Fruit fly (Drosophila melanogaster): ENCODE data around the gene CG3982.

CG3982 gene

DNA sequence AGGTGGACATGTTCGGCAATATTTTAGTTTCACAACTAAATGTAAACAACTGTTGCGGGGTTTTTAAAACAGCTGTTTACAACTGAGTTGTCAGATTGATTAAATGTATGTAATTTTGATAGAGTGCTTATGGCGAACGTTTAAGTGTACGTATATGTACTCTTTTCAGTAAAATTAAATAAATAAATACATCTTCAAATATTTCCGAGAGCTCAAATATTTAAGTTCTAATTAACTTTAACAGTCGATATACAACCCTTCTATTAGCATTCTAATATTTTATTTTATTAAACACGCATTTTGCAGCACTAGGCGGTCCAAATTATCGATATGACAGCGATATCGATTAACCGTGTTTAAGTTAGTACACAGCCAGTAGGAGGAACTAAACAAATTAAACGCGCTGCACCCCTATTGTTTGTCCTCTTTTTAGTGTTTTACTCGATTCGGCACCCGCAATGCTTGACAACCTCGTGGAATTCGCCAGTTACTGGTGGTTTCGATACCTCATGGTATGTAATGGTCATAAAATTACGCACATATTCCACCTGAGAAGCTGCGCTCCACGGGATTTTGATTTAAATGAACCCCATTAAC is 34.4 kb upstream of the CG3982 start, which contains the start of the genes CG3448 and ghi (continued):
- TF ChIP-seq CG8944 (GFP tag; optimal IDR thresholded peaks at IDR 0.05): no peak
- peak; percentile 8 for TF ChIP-seq bab2 (GFP tag; optimal IDR thresholded peaks at IDR 0.05)
- TF ChIP-seq inv (GFP tag; IDR thresholded peaks at IDR 0.05; ENCODE audit: partially characterized antibody): peak; percentile 48; the same call in 1 of the 2 replicates
- TF ChIP-seq kay (GFP tag; optimal IDR thresholded peaks at IDR 0.05): peak; percentile 57
- peak; percentile 32 for TF ChIP-seq fd96Cb (tag; optimal IDR thresholded peaks at IDR 0.05)
- TF ChIP-seq CG2875 (GFP tag; optimal IDR thresholded peaks at IDR 0.05): no peak
- peak; percentile 91 for TF ChIP-seq Kr (GFP tag; optimal IDR thresholded peaks at IDR 0.05)
- TF ChIP-seq tx (GFP tag; optimal IDR thresholded peaks at IDR 0.05): no peak
- TF ChIP-seq gsb (GFP tag; IDR thresholded peaks at IDR 0.05): no peak
- no peak for TF ChIP-seq CG15073 (GFP tag; optimal IDR thresholded peaks at IDR 0.05)
- peak; percentile 60; the same call in 1 of the 2 replicates for TF ChIP-seq CG6272 (GFP tag; IDR thresholded peaks at IDR 0.05)
- peak; percentile 73 for TF ChIP-seq ind (GFP tag; optimal IDR thresholded peaks at IDR 0.05)
- peak; percentile 74 for TF ChIP-seq HmgZ (tag; optimal IDR thresholded peaks at IDR 0.05)
- peak; percentile 61 for TF ChIP-seq CG17829 (tag; optimal IDR thresholded peaks at IDR 0.05)
- peak; percentile 63 for TF ChIP-seq Sry-δ (GFP tag; optimal IDR thresholded peaks at IDR 0.05)
- TF ChIP-seq psq (GFP tag; optimal IDR thresholded peaks at IDR 0.05): no peak
- TF ChIP-seq CHES-1-like (GFP tag; optimal IDR thresholded peaks at IDR 0.05): peak; percentile 28
- peak; percentile 37 for TF ChIP-seq CG6683 (GFP tag; optimal IDR thresholded peaks at IDR 0.05)
- TF ChIP-seq CG33213 (GFP tag; optimal IDR thresholded peaks at IDR 0.05): peak; percentile 6
- TF ChIP-seq Mes4 (GFP tag; optimal IDR thresholded peaks at IDR 0.05): no peak
- peak; percentile 10; the same call in 1 of the 3 replicates for TF ChIP-seq CG11695 (GFP tag; IDR thresholded peaks at IDR 0.05)
- peak; percentile 8 for TF ChIP-seq CG12299 (tag; optimal IDR thresholded peaks at IDR 0.05)
- peak; percentile 62 for TF ChIP-seq CG10654 (GFP tag; optimal IDR thresholded peaks at IDR 0.05)
- TF ChIP-seq Jarid2 (GFP tag; optimal IDR thresholded peaks at IDR 0.05): no peak
- no peak for TF ChIP-seq CG10209 (GFP tag; optimal IDR thresholded peaks at IDR 0.05)
- TF ChIP-seq Doc3 (GFP tag; IDR thresholded peaks at IDR 0.05; ENCODE audit: partially characterized antibody): peak; percentile 65; the same call in 2 of the 3 replicates
- no peak for TF ChIP-seq ERR (GFP tag; optimal IDR thresholded peaks at IDR 0.05)
- peak; percentile 62 for TF ChIP-seq CG4328 (GFP tag; optimal IDR thresholded peaks at IDR 0.05)
- TF ChIP-seq CG6854 (GFP tag; optimal IDR thresholded peaks at IDR 0.05): no peak
- no peak for TF ChIP-seq CG5180 (GFP tag; optimal IDR thresholded peaks at IDR 0.05)
- peak; percentile 77 for TF ChIP-seq CG31441 (GFP tag; IDR thresholded peaks at IDR 0.05)
- peak; percentile 55 for TF ChIP-seq vvl (GFP tag; IDR thresholded peaks at IDR 0.05)
- no peak for TF ChIP-seq CG10274 (GFP tag; optimal IDR thresholded peaks at IDR 0.05)
- peak; percentile 82 for TF ChIP-seq Med (GFP tag)
- no peak for TF ChIP-seq hkb (optimal IDR thresholded peaks at IDR 0.05)
- peak; percentile 58 for TF ChIP-seq hkb (GFP tag; IDR thresholded peaks at IDR 0.05)
- peak; percentile 53 for TF ChIP-seq CG10543 (GFP tag; optimal IDR thresholded peaks at IDR 0.05)
- no peak for TF ChIP-seq schlank (tag; optimal IDR thresholded peaks at IDR 0.05)
- no peak for TF ChIP-seq jigr1 (GFP tag; IDR thresholded peaks at IDR 0.05)
- TF ChIP-seq HLH4C (GFP tag; IDR thresholded peaks at IDR 0.05; ENCODE audit: partially characterized antibody): peak; percentile 84
- peak; percentile 87 for TF ChIP-seq Vsx1 (GFP tag; optimal IDR thresholded peaks at IDR 0.05)
- TF ChIP-seq h (optimal IDR thresholded peaks at IDR 0.05): no peak
- TF ChIP-seq cato (GFP tag; optimal IDR thresholded peaks at IDR 0.05; ENCODE audit: borderline replicate concordance): no peak
- peak; percentile 78 for TF ChIP-seq CG13894 (tag; optimal IDR thresholded peaks at IDR 0.05)
- no peak for TF ChIP-seq CG1024 (GFP tag; IDR thresholded peaks at IDR 0.05)
- TF ChIP-seq btn (GFP tag; optimal IDR thresholded peaks at IDR 0.05): no peak
- no peak for TF ChIP-seq CG11560 (tag; IDR thresholded peaks at IDR 0.05)
- peak; percentile 42 for TF ChIP-seq Xbp1 (GFP tag; optimal IDR thresholded peaks at IDR 0.05)
- peak; percentile 68 for TF ChIP-seq Fer3 (tag; optimal IDR thresholded peaks at IDR 0.05)
- peak; percentile 59; the same call in 1 of the 2 replicates for TF ChIP-seq NFAT (GFP tag; IDR thresholded peaks at IDR 0.05)
- TF ChIP-seq E2f1 (GFP tag; IDR thresholded peaks at IDR 0.05): peak; percentile 15; the same call in 1 of the 2 replicates

Data from whole organism, embryonic.